Fruit fly (Drosophila melanogaster) whole organism, prepupa: Measurements from ENCODE around the gene CG3349.

Experiments
- Blimp-1 ChIP-seq: fragments of 200-800 bp; sonication (Bioruptor generic); optimal IDR thresholded peaks from 3 replicates; lab custom pipeline; 2017; ENCODE audit warnings: missing biosample characterization, missing genetic modification characterization, mild to moderate bottlenecking, moderate library complexity, missing genetic modification reagents
- CG10631 ChIP-seq: fragments of 200-800 bp; sonication (Bioruptor generic); optimal IDR thresholded peaks from 2 replicates; lab custom pipeline; 2016; ENCODE audit warnings: missing biosample characterization, missing genetic modification characterization
- CG11762 ChIP-seq: fragments of 200-800 bp; sonication (Bioruptor generic); optimal IDR thresholded peaks from 3 replicates; lab custom pipeline; 2016; ENCODE audit warnings: missing biosample characterization, missing genetic modification characterization; ENCODE audit not compliant: insufficient read depth
- CG11902 ChIP-seq: fragments of 200-800 bp; sonication (Bioruptor generic); optimal IDR thresholded peaks from 3 replicates; lab custom pipeline; 2016; ENCODE audit warnings: missing biosample characterization, missing genetic modification characterization
- CG15336 ChIP-seq: fragments of 200-800 bp; sonication (Bioruptor generic); IDR thresholded peaks from 2 replicates; pipeline ENCODE4 v1.3.6; 2022; ENCODE audit warnings: missing biosample characterization, missing genetic modification characterization
- CG1621 ChIP-seq: fragments of 200-800 bp; sonication (Bioruptor generic); optimal IDR thresholded peaks from 3 replicates; lab custom pipeline; 2018; ENCODE audit warnings: missing biosample characterization, mild to moderate bottlenecking, missing genetic modification characterization
- CG16779 ChIP-seq: fragments of 200-800 bp; sonication (Bioruptor generic); optimal IDR thresholded peaks from 3 replicates; lab custom pipeline; 2017; ENCODE audit warnings: missing biosample characterization, mild to moderate bottlenecking, missing genetic modification characterization
- CG31627 ChIP-seq: fragments of 200-800 bp; sonication (Bioruptor generic); optimal IDR thresholded peaks from 3 replicates; lab custom pipeline; 2016; ENCODE audit warnings: missing biosample characterization, missing genetic modification characterization
- CG32006 ChIP-seq: fragments of 200-800 bp; sonication (Bioruptor generic); optimal IDR thresholded peaks from 3 replicates; lab custom pipeline; 2017; ENCODE audit warnings: missing biosample characterization, mild to moderate bottlenecking, missing genetic modification characterization
- CG3919 ChIP-seq: fragments of 200-800 bp; sonication (Bioruptor generic); optimal IDR thresholded peaks from 3 replicates; lab custom pipeline; 2016; ENCODE audit warnings: missing biosample characterization, missing genetic modification characterization
- CG4318 ChIP-seq: fragments of 200-800 bp; sonication (Bioruptor generic); optimal IDR thresholded peaks from 3 replicates; lab custom pipeline; 2017; ENCODE audit warnings: missing biosample characterization, mild to moderate bottlenecking, missing genetic modification characterization
- CG6163 ChIP-seq: fragments of 200-800 bp; sonication (Bioruptor generic); IDR thresholded peaks from 3 replicates; pipeline ENCODE4 v1.3.6; 2022; ENCODE audit warnings: missing biosample characterization, missing genetic modification characterization
- CG6276 ChIP-seq: fragments of 200-800 bp; sonication (Bioruptor generic); optimal IDR thresholded peaks from 2 replicates; lab custom pipeline; 2017; ENCODE audit warnings: missing biosample characterization, mild to moderate bottlenecking, missing genetic modification characterization
- CG7368 ChIP-seq: fragments of 200-800 bp; sonication (Bioruptor generic); optimal IDR thresholded peaks from 3 replicates; lab custom pipeline; 2016; ENCODE audit warnings: missing biosample characterization, missing genetic modification characterization
- Eip78C ChIP-seq: fragments of 200-800 bp; sonication (Bioruptor generic); peaks from one replicate; lab custom pipeline; 2016; ENCODE audit warnings: missing biosample characterization, missing genetic modification characterization
- Eip93F ChIP-seq: fragments of 200-800 bp; sonication (Bioruptor generic); optimal IDR thresholded peaks from 2 replicates; lab custom pipeline; 2016; ENCODE audit warnings: missing biosample characterization, mild to moderate bottlenecking, missing genetic modification characterization
- Ets21C ChIP-seq: fragments of 200-800 bp; sonication (Bioruptor generic); optimal IDR thresholded peaks from 3 replicates; lab custom pipeline; 2016; ENCODE audit warnings: missing biosample characterization, missing genetic modification characterization
- Hr38 ChIP-seq: sonication (Bioruptor generic); optimal IDR thresholded peaks from 2 replicates; lab custom pipeline; 2016; ENCODE audit warnings: missing biosample characterization, missing genetic modification characterization
- Hr4 ChIP-seq: fragments of 200-800 bp; sonication (Bioruptor generic); optimal IDR thresholded peaks from 3 replicates; lab custom pipeline; 2016; ENCODE audit warnings: missing biosample characterization, missing genetic modification characterization
- Lpt ChIP-seq: fragments of 200-800 bp; sonication (Bioruptor generic); optimal IDR thresholded peaks from 3 replicates; lab custom pipeline; 2016; ENCODE audit warnings: missing biosample characterization, missing genetic modification characterization
- Met ChIP-seq: fragments of 200-800 bp; sonication (Bioruptor generic); optimal IDR thresholded peaks from 3 replicates; lab custom pipeline; 2016; ENCODE audit warnings: missing biosample characterization, missing genetic modification characterization
- OdsH ChIP-seq: fragments of 200-800 bp; sonication (Bioruptor generic); optimal IDR thresholded peaks from 3 replicates; lab custom pipeline; 2016; ENCODE audit warnings: missing biosample characterization, missing genetic modification characterization
- Sox102F ChIP-seq: fragments of 200-800 bp; sonication (Bioruptor generic); optimal IDR thresholded peaks from 2 replicates; lab custom pipeline; 2016; ENCODE audit warnings: missing biosample characterization, mild to moderate bottlenecking, missing genetic modification characterization
- Sox14 ChIP-seq: fragments of 200-800 bp; sonication (Bioruptor generic); optimal IDR thresholded peaks from 3 replicates; lab custom pipeline; 2016; ENCODE audit warnings: missing biosample characterization, missing genetic modification characterization
- Sox15 ChIP-seq: fragments of 200-800 bp; sonication (Bioruptor generic); optimal IDR thresholded peaks from 3 replicates; lab custom pipeline; 2016; ENCODE audit warnings: missing biosample characterization, missing genetic modification characterization
- achi ChIP-seq: fragments of 200-800 bp; sonication (Bioruptor generic); optimal IDR thresholded peaks from 3 replicates; lab custom pipeline; 2016; ENCODE audit warnings: missing biosample characterization, missing genetic modification characterization
- dac ChIP-seq: fragments of 200-800 bp; sonication (Bioruptor generic); optimal IDR thresholded peaks from 2 replicates; lab custom pipeline; 2017; ENCODE audit warnings: missing biosample characterization, mild to moderate bottlenecking, missing genetic modification characterization
- dsx ChIP-seq: fragments of 200-800 bp; optimal IDR thresholded peaks from 3 replicates; lab custom pipeline; 2019; ENCODE audit warnings: missing biosample characterization, mild to moderate bottlenecking, missing genetic modification characterization, moderate library complexity; ENCODE audit not compliant: poor library complexity, severe bottlenecking
- eg ChIP-seq: fragments of 200-800 bp; sonication (Bioruptor generic); IDR thresholded peaks from 3 replicates; pipeline ENCODE4 v1.3.6; 2022; ENCODE audit warnings: missing biosample characterization, missing genetic modification characterization
- esn ChIP-seq: fragments of 200-800 bp; sonication (Bioruptor generic); optimal IDR thresholded peaks from 2 replicates; lab custom pipeline; 2016; ENCODE audit warnings: missing biosample characterization, mild to moderate bottlenecking, missing genetic modification characterization, moderate library complexity
- fd59A ChIP-seq: fragments of 200-800 bp; sonication (Bioruptor generic); optimal IDR thresholded peaks from 2 replicates; lab custom pipeline; 2017; ENCODE audit warnings: missing biosample characterization, mild to moderate bottlenecking, missing genetic modification characterization, missing genetic modification reagents
- fd85E ChIP-seq: fragments of 200-800 bp; sonication (Bioruptor generic); optimal IDR thresholded peaks from 3 replicates; lab custom pipeline; 2016; ENCODE audit warnings: missing biosample characterization, missing genetic modification characterization
- fkh ChIP-seq: fragments of 200-800 bp; sonication (Bioruptor generic); optimal IDR thresholded peaks from 3 replicates; lab custom pipeline; 2017; ENCODE audit warnings: missing biosample characterization, mild to moderate bottlenecking, missing genetic modification characterization, moderate library complexity
- lz ChIP-seq: fragments of 200-800 bp; sonication (Bioruptor generic); optimal IDR thresholded peaks from 3 replicates; lab custom pipeline; 2016; ENCODE audit warnings: missing biosample characterization, missing genetic modification characterization
- pdm3 ChIP-seq: fragments of 200-800 bp; sonication (Bioruptor generic); optimal IDR thresholded peaks from 3 replicates; lab custom pipeline; 2016; ENCODE audit warnings: missing biosample characterization, missing genetic modification characterization
- salr ChIP-seq, 2 experiments: fragments of 200-800 bp; sonication (Bioruptor generic); optimal IDR thresholded peaks; 3 replicates each; lab custom pipeline; 2016 to 2018; ENCODE audit warnings: missing biosample characterization in 2 of 2, missing genetic modification characterization in 2 of 2, mild to moderate bottlenecking in 1 of 2
- spab ChIP-seq: fragments of 200-800 bp; sonication (Bioruptor generic); optimal IDR thresholded peaks from 2 replicates; lab custom pipeline; 2017; ENCODE audit warnings: missing biosample characterization, mild to moderate bottlenecking, missing genetic modification characterization, missing genetic modification reagents
- ss ChIP-seq, 2 experiments: fragments of 200-800 bp; sonication (Bioruptor generic); optimal IDR thresholded peaks; 2 replicates in 1 of 2; 3 replicates in 1 of 2; lab custom pipeline; 2017 to 2018; ENCODE audit warnings: mild to moderate bottlenecking in 2 of 2, missing biosample characterization in 2 of 2, missing genetic modification characterization in 2 of 2, moderate library complexity in 1 of 2
- svp ChIP-seq: fragments of 200-800 bp; sonication (Bioruptor generic); peaks from one replicate; lab custom pipeline; 2016; ENCODE audit warnings: missing biosample characterization, missing genetic modification characterization
- topi ChIP-seq: fragments of 200-800 bp; sonication (Bioruptor generic); optimal IDR thresholded peaks from 3 replicates; lab custom pipeline; 2016; ENCODE audit warnings: missing biosample characterization, missing genetic modification characterization

The CG3349 gene

dm6 chr3L:14973251-14973625 is 6.2 kb upstream of the CG3349 start:
- peak in 1 of 2 experiments; percentile 4 for TF ChIP-seq ss (GFP tag; optimal IDR thresholded peaks at IDR 0.05; lab: Kevin White, UChicago)
- no peak for TF ChIP-seq Hr38
- TF ChIP-seq CG6163 (GFP tag; lab: Robert Waterston, UW): peak; percentile 48; the same call in 1 of the 3 replicates
- TF ChIP-seq CG3919: peak; percentile 11
- TF ChIP-seq Hr4 (GFP tag; lab: Kevin White, UChicago): no peak
- peak; percentile 39 for TF ChIP-seq CG1621 (tag; lab: Kevin White, UChicago)
- no peak for TF ChIP-seq CG7368 (GFP tag; lab: Kevin White, UChicago)
- TF ChIP-seq Eip78C (GFP tag; lab: Kevin White, UChicago): peak; percentile 65
- peak; percentile 10 for TF ChIP-seq Sox102F (GFP tag; lab: Kevin White, UChicago)
- peak; percentile 45 for TF ChIP-seq svp (GFP tag; lab: Kevin White, UChicago)
- TF ChIP-seq Eip93F (GFP tag; lab: Kevin White, UChicago): peak; percentile 47
- no peak for TF ChIP-seq OdsH (GFP tag; lab: Kevin White, UChicago)
- TF ChIP-seq dsx (GFP tag; lab: Kevin White, UChicago): peak; percentile 3
- peak; percentile 77 for TF ChIP-seq Blimp-1 (GFP tag; lab: Kevin White, UChicago)
- TF ChIP-seq CG10631 (GFP tag; lab: Kevin White, UChicago): peak; percentile 0
- TF ChIP-seq, all 60 proteins: peak for 11

dm6 chr3L:14974513-14974912 is 4.9 kb upstream of the CG3349 start, which contains the start of gene Ocho:
TSS of gene Ocho (plus strand) at chr3L:14974848.
- TF ChIP-seq Eip78C (GFP tag; lab: Kevin White, UChicago) (peak; percentile 42), esn (peak; percentile 11), pdm3 (GFP tag; lab: Kevin White, UChicago) (no peak), fkh (no peak), CG31627 (peak; percentile 3), fd85E (no peak)

dm6 chr3L:14974952-14975351 is 4.5 kb upstream of the CG3349 start:
- no peak for TF ChIP-seq Sox15 (GFP tag; lab: Kevin White, UChicago)
- TF ChIP-seq pdm3 (GFP tag; lab: Kevin White, UChicago): no peak
- no peak for TF ChIP-seq CG3919
- no peak for TF ChIP-seq CG11762 (GFP tag; lab: Kevin White, UChicago)
- no peak for TF ChIP-seq salr (GFP tag; optimal IDR thresholded peaks at IDR 0.05; lab: Kevin White, UChicago)

dm6 chr3L:14976026-14976425 is 3.4 kb upstream of the CG3349 start:
- TF ChIP-seq achi (GFP tag; lab: Kevin White, UChicago): no peak
- TF ChIP-seq svp (GFP tag; lab: Kevin White, UChicago): peak; percentile 35
- TF ChIP-seq fkh: peak; percentile 29

dm6 chr3L:14977536-14978495 is 1.6 kb upstream of the CG3349 start:
- no peak for TF ChIP-seq CG15336 (GFP tag; lab: Robert Waterston, UW)
- peak; percentile 59 for TF ChIP-seq spab (GFP tag; lab: Kevin White, UChicago)
- TF ChIP-seq CG32006 (GFP tag; lab: Kevin White, UChicago): peak; percentile 61
- no peak for TF ChIP-seq Eip93F (GFP tag; lab: Kevin White, UChicago)
- TF ChIP-seq fd59A (GFP tag; lab: Kevin White, UChicago): peak; percentile 49
- peak; percentile 58 for TF ChIP-seq CG1621 (tag; lab: Kevin White, UChicago)
- no peak; the same call in 2 of the 3 replicates for TF ChIP-seq eg (GFP tag; lab: Robert Waterston, UW)
- peak; percentile 49 for TF ChIP-seq Sox14 (GFP tag; lab: Kevin White, UChicago)
- TF ChIP-seq Ets21C (GFP tag; lab: Kevin White, UChicago): peak; percentile 37
- no peak for TF ChIP-seq Lpt (GFP tag; lab: Kevin White, UChicago)
- peak; percentile 10 for TF ChIP-seq dsx (GFP tag; lab: Kevin White, UChicago)
- TF ChIP-seq CG6276 (GFP tag; lab: Kevin White, UChicago): no peak
- TF ChIP-seq Met (GFP tag; lab: Kevin White, UChicago): peak; percentile 60
- no peak for TF ChIP-seq CG7368 (GFP tag; lab: Kevin White, UChicago)
- TF ChIP-seq Sox15 (GFP tag; lab: Kevin White, UChicago): peak; percentile 72
- TF ChIP-seq CG4318 (GFP tag; lab: Kevin White, UChicago): no peak
- no peak for TF ChIP-seq dac (GFP tag; lab: Kevin White, UChicago)
- peak; percentile 51 for TF ChIP-seq topi
- TF ChIP-seq CG10631 (GFP tag; lab: Kevin White, UChicago): peak; percentile 53
- no peak for TF ChIP-seq CG16779 (tag; lab: Kevin White, UChicago)
- peak; percentile 28 for TF ChIP-seq lz (GFP tag; lab: Kevin White, UChicago)
- peak; percentile 2 to 65 for TF ChIP-seq ss (GFP tag; optimal IDR thresholded peaks at IDR 0.05; lab: Kevin White, UChicago)
- TF ChIP-seq CG11762 (GFP tag; lab: Kevin White, UChicago): peak; percentile 23
- peak; percentile 10 for TF ChIP-seq CG11902
